Worm (Caenorhabditis elegans) whole organism, mixed stage, embryonic: Measurements from ENCODE around the gene fdgt-2.

Experiments used
- ces-1 ChIP-seq: fragments of 150-350 bp; optimal IDR thresholded peaks from 2 replicates; lab custom pipeline; 2014; ENCODE audit warnings: missing biosample characterization, missing genetic modification reagents, missing genetic modification characterization
- elt-3 ChIP-seq: fragments of 150-350 bp; optimal IDR thresholded peaks from 2 replicates; lab custom pipeline; 2014; ENCODE audit warnings: missing biosample characterization, missing genetic modification characterization
- mab-5 ChIP-seq: fragments of 150-350 bp; optimal IDR thresholded peaks from 2 replicates; lab custom pipeline; 2014; ENCODE audit warnings: missing biosample characterization, missing genetic modification characterization
- nhr-12 ChIP-seq: fragments of 150-350 bp; optimal IDR thresholded peaks from 2 replicates; lab custom pipeline; 2014; ENCODE audit warnings: missing biosample characterization, missing genetic modification characterization
- nhr-28 ChIP-seq: fragments of 150-350 bp; optimal IDR thresholded peaks from 2 replicates; lab custom pipeline; 2014; ENCODE audit warnings: missing biosample characterization, missing genetic modification characterization
- nhr-76 ChIP-seq: sonication (generic microtip); optimal IDR thresholded peaks from 2 replicates; lab custom pipeline; 2017; ENCODE audit warnings: missing biosample characterization, missing genetic modification characterization
- pha-4 ChIP-seq: fragments of 150-350 bp; optimal IDR thresholded peaks from 2 replicates; lab custom pipeline; 2018; ENCODE audit warnings: missing biosample characterization, missing genetic modification reagents, missing genetic modification characterization
- snpc-4 ChIP-seq: fragments of 150-350 bp; optimal IDR thresholded peaks from 2 replicates; lab custom pipeline; 2014; ENCODE audit warnings: missing biosample characterization, missing genetic modification characterization
- sptf-1 ChIP-seq: sonication (generic microtip); optimal IDR thresholded peaks from 2 replicates; lab custom pipeline; 2017; ENCODE audit warnings: mild to moderate bottlenecking, missing genetic modification characterization, moderate library complexity, missing compliant biosample characterization
- unc-39 ChIP-seq: fragments of 150-350 bp; optimal IDR thresholded peaks from 2 replicates; lab custom pipeline; 2014; ENCODE audit warnings: missing biosample characterization, missing genetic modification characterization
- ztf-11 ChIP-seq: fragments of 150-350 bp; optimal IDR thresholded peaks from 2 replicates; lab custom pipeline; 2014; ENCODE audit warnings: missing biosample characterization, missing genetic modification characterization

DNA sequence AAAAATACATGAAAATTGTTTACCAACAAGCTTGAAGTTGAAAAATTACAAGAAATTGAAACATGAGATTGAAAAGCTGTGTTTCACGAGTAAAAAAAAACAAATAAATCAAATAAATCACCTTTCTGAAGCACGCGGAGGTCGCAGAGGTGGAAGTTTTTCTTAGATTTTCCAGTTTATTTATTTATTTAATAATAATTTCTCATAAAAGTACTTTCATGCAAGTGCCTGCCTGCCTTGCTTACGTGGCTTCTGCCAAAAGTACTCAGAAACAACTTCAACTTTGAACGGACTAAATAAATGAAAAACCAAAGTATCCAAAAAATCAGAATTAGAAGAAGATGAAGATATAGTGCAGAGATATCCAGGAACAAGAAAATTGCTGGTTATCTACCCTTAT is 14.5 kb downstream of the fdgt-2 start, which contains the start of gene acp-2:
- TF ChIP-seq ces-1 (GFP tag; lab: Kevin White, UChicago) = no peak
- no peak for TF ChIP-seq snpc-4 (tag; lab: Kevin White, UChicago)
- no peak for TF ChIP-seq mab-5 (tag; lab: Kevin White, UChicago)
- no peak for TF ChIP-seq nhr-76
- TF ChIP-seq nhr-12 (tag; lab: Kevin White, UChicago) = no peak
- no peak for TF ChIP-seq nhr-28 (tag; lab: Kevin White, UChicago)
- no peak for TF ChIP-seq elt-3 (tag; lab: Kevin White, UChicago)
- TF ChIP-seq ztf-11 = no peak
- no peak for TF ChIP-seq unc-39
- TF ChIP-seq pha-4 = no peak
- TF ChIP-seq sptf-1 (tag; lab: Kevin White, UChicago) = no peak
